Worm (Caenorhabditis elegans) whole organism, L1 larva: ENCODE data around the gene ttr-19.

ENCODE experiments used
- C34B4.2 ChIP-seq: sonication (generic microtip); optimal IDR thresholded peaks from 2 replicates; lab custom pipeline; 2017; ENCODE audit warnings: mild to moderate bottlenecking, missing genetic modification characterization, missing compliant biosample characterization
- F16B12.6 ChIP-seq: fragments of 150-350 bp; optimal IDR thresholded peaks from 2 replicates; lab custom pipeline; 2014; ENCODE audit warnings: missing biosample characterization, missing genetic modification characterization
- alr-1 ChIP-seq: fragments of 200-800 bp; sonication (Bioruptor generic); optimal IDR thresholded peaks from 2 replicates; lab custom pipeline; 2018; ENCODE audit warnings: borderline replicate concordance, mild to moderate bottlenecking, missing genetic modification characterization, missing compliant biosample characterization
- ceh-8 ChIP-seq: fragments of 200-800 bp; sonication (Bioruptor generic); optimal IDR thresholded peaks from 2 replicates; lab custom pipeline; 2018; ENCODE audit warnings: mild to moderate bottlenecking, missing genetic modification characterization, moderate library complexity, missing compliant biosample characterization
- ceh-88 ChIP-seq: fragments of 200-800 bp; sonication (Bioruptor generic); IDR thresholded peaks from 2 replicates; pipeline ENCODE4 v1.3.6; 2022; ENCODE audit warnings: missing genetic modification characterization, missing compliant biosample characterization
- ceh-90 ChIP-seq: sonication (generic microtip); optimal IDR thresholded peaks from 2 replicates; lab custom pipeline; 2016; ENCODE audit warnings: missing genetic modification characterization, missing compliant biosample characterization
- ces-1 ChIP-seq: fragments of 150-350 bp; optimal IDR thresholded peaks from 2 replicates; lab custom pipeline; 2014; ENCODE audit warnings: missing biosample characterization, missing genetic modification reagents, missing genetic modification characterization
- dpl-1 ChIP-seq, 3 experiments: fragments of 150-350 bp in 2 of 3; sonication (generic microtip) in 1 of 3; optimal IDR thresholded peaks; 2 replicates each; lab custom pipeline; 2014 to 2017; ENCODE audit warnings: missing biosample characterization in 3 of 3, missing genetic modification characterization in 3 of 3, missing genetic modification reagents in 3 of 3
- efl-3 ChIP-seq: fragments of 200-800 bp; sonication (Bioruptor generic); optimal IDR thresholded peaks from 2 replicates; lab custom pipeline; 2018; ENCODE audit warnings: mild to moderate bottlenecking, missing genetic modification characterization, missing compliant biosample characterization
- egl-27 ChIP-seq, 2 experiments: fragments of 150-350 bp in 1 of 2; sonication (generic microtip); optimal IDR thresholded peaks; 3 replicates each; lab custom pipeline; 2017 to 2018; ENCODE audit warnings: missing biosample characterization in 2 of 2, missing genetic modification characterization in 2 of 2, missing genetic modification reagents in 2 of 2
- elt-3 ChIP-seq, 6 experiments: fragments of 150-350 bp in 1 of 6; sonication (generic microtip); optimal IDR thresholded peaks; 2 replicates each; lab custom pipeline; 2017 to 2018; ENCODE audit warnings: missing biosample characterization in 6 of 6, missing genetic modification characterization in 6 of 6, inconsistent platforms in 1 of 6
- ets-5 ChIP-seq: fragments of 200-800 bp; sonication (Bioruptor generic); IDR thresholded peaks from 2 replicates; pipeline ENCODE4 v1.3.6; 2022; ENCODE audit warnings: missing genetic modification characterization, missing compliant biosample characterization
- fkh-10 ChIP-seq: sonication (generic microtip); optimal IDR thresholded peaks from 2 replicates; lab custom pipeline; 2017; ENCODE audit warnings: missing biosample characterization, missing genetic modification reagents, missing genetic modification characterization
- grh-1 ChIP-seq: fragments of 200-800 bp; sonication (Bioruptor generic); IDR thresholded peaks from 2 replicates; pipeline ENCODE4 v1.3.6; 2022; ENCODE audit warnings: missing genetic modification reagents, missing genetic modification characterization, missing compliant biosample characterization
- hlh-17 ChIP-seq: fragments of 200-800 bp; sonication (Bioruptor generic); optimal IDR thresholded peaks from 2 replicates; lab custom pipeline; 2018; ENCODE audit warnings: missing genetic modification characterization, mild to moderate bottlenecking, missing compliant biosample characterization, moderate library complexity, borderline replicate concordance
- irx-1 ChIP-seq: sonication (generic microtip); optimal IDR thresholded peaks from 2 replicates; lab custom pipeline; 2016; ENCODE audit warnings: missing genetic modification characterization, missing compliant biosample characterization
- isw-1 ChIP-seq: fragments of 200-800 bp; sonication (Bioruptor generic); IDR thresholded peaks from 2 replicates; pipeline ENCODE4 v1.3.6; 2022; ENCODE audit warnings: missing genetic modification characterization, missing compliant biosample characterization
- lin-13 ChIP-seq: fragments of 150-350 bp; optimal IDR thresholded peaks from 2 replicates; lab custom pipeline; 2014; ENCODE audit warnings: missing biosample characterization, missing genetic modification reagents, missing genetic modification characterization
- lin-15B ChIP-seq: fragments of 150-350 bp; sonication (generic microtip); optimal IDR thresholded peaks from 3 replicates; lab custom pipeline; 2014; ENCODE audit warnings: missing biosample characterization, missing genetic modification characterization
- lin-35 ChIP-seq, 2 experiments: fragments of 150-350 bp; optimal IDR thresholded peaks; 2 replicates each; lab custom pipeline; 2014; ENCODE audit warnings: missing biosample characterization in 2 of 2, missing genetic modification characterization in 2 of 2, missing genetic modification reagents in 2 of 2
- lin-39 ChIP-seq: fragments of 150-350 bp; optimal IDR thresholded peaks from 2 replicates; lab custom pipeline; 2014; ENCODE audit warnings: missing biosample characterization, missing genetic modification reagents, missing genetic modification characterization
- mab-9 ChIP-seq: fragments of 200-800 bp; sonication (Bioruptor generic); IDR thresholded peaks from 2 replicates; pipeline ENCODE4 v1.3.6; 2022; ENCODE audit warnings: missing genetic modification reagents, missing genetic modification characterization, missing compliant biosample characterization
- nhr-12 ChIP-seq: sonication (generic microtip); optimal IDR thresholded peaks from 2 replicates; lab custom pipeline; 2017; ENCODE audit warnings: missing biosample characterization, missing genetic modification characterization
- nhr-47 ChIP-seq: sonication (generic microtip); optimal IDR thresholded peaks from 2 replicates; lab custom pipeline; 2016; ENCODE audit warnings: mild to moderate bottlenecking, missing genetic modification characterization, moderate library complexity, missing compliant biosample characterization
- nhr-77 ChIP-seq: fragments of 150-350 bp; optimal IDR thresholded peaks from 2 replicates; lab custom pipeline; 2014; ENCODE audit warnings: missing biosample characterization, missing genetic modification characterization
- nhr-84 ChIP-seq: sonication (generic microtip); optimal IDR thresholded peaks from 2 replicates; lab custom pipeline; 2017; ENCODE audit warnings: missing biosample characterization, missing genetic modification characterization
- pax-3 ChIP-seq: fragments of 200-800 bp; sonication (Bioruptor generic); optimal IDR thresholded peaks from 2 replicates; lab custom pipeline; 2018; ENCODE audit warnings: mild to moderate bottlenecking, missing genetic modification characterization, moderate library complexity, missing compliant biosample characterization
- pqm-1 ChIP-seq: sonication (generic microtip); optimal IDR thresholded peaks from 3 replicates; lab custom pipeline; 2017; ENCODE audit warnings: missing biosample characterization, missing genetic modification characterization
- sox-4 ChIP-seq: sonication (generic microtip); optimal IDR thresholded peaks from 2 replicates; lab custom pipeline; 2016; ENCODE audit warnings: missing genetic modification characterization, missing compliant biosample characterization
- sptf-1 ChIP-seq: fragments of 150-350 bp; optimal IDR thresholded peaks from 2 replicates; lab custom pipeline; 2014; ENCODE audit warnings: missing biosample characterization, missing genetic modification characterization
- swsn-7 ChIP-seq: sonication (generic microtip); optimal IDR thresholded peaks from 2 replicates; lab custom pipeline; 2016; ENCODE audit warnings: missing genetic modification characterization, missing compliant biosample characterization
- tbx-2 ChIP-seq: sonication (generic microtip); optimal IDR thresholded peaks from 2 replicates; lab custom pipeline; 2016; ENCODE audit warnings: missing genetic modification characterization, missing compliant biosample characterization
- tlp-1 ChIP-seq: fragments of 150-350 bp; optimal IDR thresholded peaks from 2 replicates; lab custom pipeline; 2014; ENCODE audit warnings: missing biosample characterization, missing genetic modification characterization
- unc-130 ChIP-seq: fragments of 150-350 bp; optimal IDR thresholded peaks from 2 replicates; lab custom pipeline; 2017; ENCODE audit warnings: missing biosample characterization, missing genetic modification characterization, inconsistent platforms
- unc-86 ChIP-seq: sonication (generic microtip); optimal IDR thresholded peaks from 2 replicates; lab custom pipeline; 2016; ENCODE audit warnings: missing genetic modification characterization, missing compliant biosample characterization
- unc-98 ChIP-seq: fragments of 200-800 bp; sonication (Bioruptor generic); IDR thresholded peaks from 2 replicates; pipeline ENCODE4 v1.3.6; 2022; ENCODE audit warnings: missing genetic modification characterization, missing compliant biosample characterization
- vab-15 ChIP-seq: sonication (generic microtip); optimal IDR thresholded peaks from 2 replicates; lab custom pipeline; 2017; ENCODE audit warnings: missing genotype, mild to moderate bottlenecking, missing genetic modification characterization, missing compliant biosample characterization
- xbp-1 ChIP-seq: sonication (generic microtip); optimal IDR thresholded peaks from 2 replicates; lab custom pipeline; 2016; ENCODE audit warnings: missing genetic modification characterization, missing compliant biosample characterization
- zip-4 ChIP-seq: fragments of 200-800 bp; sonication (Bioruptor generic); optimal IDR thresholded peaks from 2 replicates; lab custom pipeline; 2018; ENCODE audit warnings: mild to moderate bottlenecking, missing genetic modification characterization, moderate library complexity, missing compliant biosample characterization
- ztf-11 ChIP-seq, 2 experiments: sonication (generic microtip); optimal IDR thresholded peaks; 2 replicates each; lab custom pipeline; 2016 to 2017; ENCODE audit warnings: missing genetic modification characterization in 2 of 2, missing biosample characterization in 1 of 2, missing compliant biosample characterization in 1 of 2

Gene ttr-19

DNA sequence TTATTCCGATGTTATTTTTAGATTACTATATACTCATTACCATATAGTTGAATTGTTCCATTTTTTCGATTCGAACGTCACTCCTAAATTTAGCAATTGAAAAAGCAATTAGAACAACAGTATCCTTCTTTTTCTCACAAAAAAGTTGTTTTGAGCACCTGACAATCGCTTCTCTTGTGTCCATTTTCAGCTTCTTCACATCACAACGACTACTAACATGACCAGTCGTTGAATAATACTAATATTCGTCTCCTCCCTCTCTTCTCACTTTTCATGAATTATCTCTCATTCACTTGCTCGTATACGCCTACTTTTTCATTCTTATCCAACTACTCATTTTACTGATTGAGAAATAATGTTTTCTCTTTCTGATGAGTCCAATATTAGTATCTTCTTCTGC is 10.5 kb downstream of the ttr-19 start, which contains the start of gene ZK856.14:
Gene ZK856.14 (plus strand): TSS at position 301 of the 400 bp plus-strand sequence.
- TF ChIP-seq ceh-90 (tag; lab: Kevin White, UChicago) (no peak), unc-98 (no peak), ceh-8 (GFP tag; lab: Kevin White, UChicago) (no peak), pqm-1 (tag; lab: Kevin White, UChicago) (no peak), isw-1 (GFP tag; lab: Robert Waterston, UW) (no peak), ces-1 (GFP tag; lab: Kevin White, UChicago) (no peak), efl-3 (GFP tag; lab: Kevin White, UChicago) (no peak), elt-3 (tag; optimal IDR thresholded peaks at IDR 0.05; lab: Kevin White, UChicago) (no peak), dpl-1 (GFP tag; optimal IDR thresholded peaks at IDR 0.05; lab: Kevin White, UChicago) (no peak), lin-35 (GFP tag; optimal IDR thresholded peaks at IDR 0.05; lab: Kevin White, UChicago) (no peak), ztf-11 (tag; optimal IDR thresholded peaks at IDR 0.05; lab: Kevin White, UChicago) (no peak), pax-3 (tag; lab: Kevin White, UChicago) (no peak), nhr-77 (tag; lab: Kevin White, UChicago) (no peak)

DNA sequence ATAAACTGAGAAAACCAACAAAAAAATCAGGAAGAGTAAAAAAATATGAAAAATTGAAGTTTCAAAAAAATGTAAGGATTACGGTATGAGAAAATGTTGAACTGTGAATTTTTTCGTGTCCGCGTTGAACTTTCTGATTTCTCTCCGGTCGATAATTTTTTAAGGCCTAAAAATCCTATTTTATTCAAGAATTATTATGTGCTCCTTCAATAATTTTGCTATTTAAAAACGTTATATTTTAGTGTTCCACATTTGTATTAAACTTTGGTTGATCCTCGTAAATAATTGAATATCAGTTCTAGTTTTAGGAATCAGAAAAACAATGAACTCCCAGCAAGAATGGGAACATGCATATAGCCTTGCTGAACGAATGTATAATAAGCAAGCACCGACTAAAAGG is 14.6 kb downstream of the ttr-19 start, which contains the start of gene hpo-40:
Gene hpo-40 (plus strand): TSS at position 301 of the 400 bp plus-strand sequence.
- TF ChIP-seq sox-4 (tag; lab: Kevin White, UChicago), result no peak
- TF ChIP-seq zip-4 (GFP tag; lab: Kevin White, UChicago), result no peak
- no peak for TF ChIP-seq lin-15B
- TF ChIP-seq sptf-1 (tag; lab: Kevin White, UChicago), result no peak
- no peak for TF ChIP-seq ets-5 (GFP tag; lab: Robert Waterston, UW)
- no peak for TF ChIP-seq ceh-88 (GFP tag; lab: Robert Waterston, UW)
- TF ChIP-seq unc-86, result no peak
- TF ChIP-seq C34B4.2 (tag; lab: Kevin White, UChicago), result no peak
- no peak for TF ChIP-seq irx-1
- TF ChIP-seq xbp-1 (tag; lab: Kevin White, UChicago), result no peak
- TF ChIP-seq vab-15 (tag; lab: Kevin White, UChicago), result no peak
- no peak for TF ChIP-seq lin-39 (tag; lab: Kevin White, UChicago)
- no peak for TF ChIP-seq nhr-12 (tag; lab: Kevin White, UChicago)
- TF ChIP-seq ces-1 (GFP tag; lab: Kevin White, UChicago), result no peak
- no peak for TF ChIP-seq lin-35 (GFP tag; optimal IDR thresholded peaks at IDR 0.05; lab: Kevin White, UChicago)
- no peak for TF ChIP-seq isw-1 (GFP tag; lab: Robert Waterston, UW)
- no peak for TF ChIP-seq unc-130 (tag; lab: Kevin White, UChicago)

DNA sequence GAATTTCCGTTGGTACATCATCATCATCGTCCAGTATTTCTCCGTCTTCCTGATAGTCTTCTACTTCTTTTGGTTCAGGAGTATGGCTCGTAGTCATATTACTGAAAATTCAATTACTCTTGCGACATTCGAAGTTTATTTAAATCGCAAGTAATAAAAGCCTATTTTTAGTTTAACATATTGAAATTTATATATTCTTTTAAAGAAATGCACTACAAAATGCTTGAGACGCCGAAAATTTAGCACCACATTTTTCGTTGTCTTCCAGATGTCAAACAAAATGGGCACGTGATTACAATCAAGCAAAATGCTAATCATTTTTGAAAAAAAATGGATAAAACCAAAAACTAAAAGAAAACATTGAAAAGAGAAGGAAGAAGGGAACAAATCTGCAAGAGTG is 15.2 kb downstream of the ttr-19 start, which contains the start of gene zhit-3:
Gene zhit-3 (minus strand): TSS at position 101 of the 400 bp plus-strand sequence.
- TF ChIP-seq sptf-1 (tag; lab: Kevin White, UChicago) (no peak), efl-3 (GFP tag; lab: Kevin White, UChicago) (no peak), mab-9 (GFP tag; lab: Robert Waterston, UW) (no peak), nhr-47 (tag; lab: Kevin White, UChicago) (no peak), unc-130 (tag; lab: Kevin White, UChicago) (no peak), xbp-1 (tag; lab: Kevin White, UChicago) (no peak), isw-1 (GFP tag; lab: Robert Waterston, UW) (no peak), tlp-1 (tag; lab: Kevin White, UChicago) (no peak), lin-13 (GFP tag; lab: Kevin White, UChicago) (no peak), alr-1 (tag; lab: Kevin White, UChicago) (no peak)
- TF ChIP-seq, all 84 proteins: peak for 0

ce11 chrV:10210244-10210643 is 17.0 kb downstream of the ttr-19 start, which contains the start of gene tftc-3:
Gene tftc-3, minus strand, starts transcription at chrV:10210344.
- no peak for TF ChIP-seq lin-39 (tag; lab: Kevin White, UChicago)

ce11 chrV:10206502-10206901 is 20.7 kb downstream of the ttr-19 start, which contains the start of gene rpc-25:
Gene rpc-25, minus strand, starts transcription at chrV:10206602.
- TF ChIP-seq unc-130 (tag; lab: Kevin White, UChicago) (no peak), F16B12.6 (tag; lab: Kevin White, UChicago) (no peak), egl-27 (tag; optimal IDR thresholded peaks at IDR 0.05; lab: Kevin White, UChicago) (no peak), vab-15 (tag; lab: Kevin White, UChicago) (no peak), nhr-77 (tag; lab: Kevin White, UChicago) (no peak), lin-13 (GFP tag; lab: Kevin White, UChicago) (no peak), C34B4.2 (tag; lab: Kevin White, UChicago) (no peak), hlh-17 (no peak), nhr-84 (tag; lab: Kevin White, UChicago) (no peak), pqm-1 (tag; lab: Kevin White, UChicago) (no peak), pax-3 (tag; lab: Kevin White, UChicago) (no peak), fkh-10 (GFP tag; lab: Kevin White, UChicago) (no peak), lin-39 (tag; lab: Kevin White, UChicago) (no peak), grh-1 (GFP tag; lab: Robert Waterston, UW) (no peak), unc-98 (no peak), tbx-2 (tag; lab: Kevin White, UChicago) (no peak), swsn-7 (no peak)
